Fruit fly (Drosophila melanogaster): ENCODE data around the gene eIF2Bbeta.

eIF2Bbeta gene

dm6 chrX:2732127-2732526 is 27.8 kb downstream of the eIF2Bbeta start, which contains the start of the genes ttm50 and CG2712 (continued):
- no peak for TF ChIP-seq Asciz (GFP tag; optimal IDR thresholded peaks at IDR 0.05)
- no peak for TF ChIP-seq CG11696 (GFP tag; IDR thresholded peaks at IDR 0.05)
- no peak for TF ChIP-seq p53 (GFP tag; optimal IDR thresholded peaks at IDR 0.05)
- TF ChIP-seq CG13775 (GFP tag; optimal IDR thresholded peaks at IDR 0.05) = peak; percentile 73
- no peak for TF ChIP-seq mam (GFP tag; optimal IDR thresholded peaks at IDR 0.05)
- TF ChIP-seq CG9876 (GFP tag; optimal IDR thresholded peaks at IDR 0.05) = no peak
- TF ChIP-seq bcd (GFP tag; optimal IDR thresholded peaks at IDR 0.05) = no peak
- no peak for TF ChIP-seq CG42726 (GFP tag; IDR thresholded peaks at IDR 0.05; ENCODE audit: partially characterized antibody)
- TF ChIP-seq danr (GFP tag; IDR thresholded peaks at IDR 0.05) = 0 out of 2 replicates have a peak, but pooled peaks have one; percentile 47
- no peak for TF ChIP-seq CG10959 (GFP tag; IDR thresholded peaks at IDR 0.05)
- peak; percentile 47 for TF ChIP-seq Usf (GFP tag; optimal IDR thresholded peaks at IDR 0.05)
- TF ChIP-seq Lim3 (GFP tag; IDR thresholded peaks at IDR 0.05) = no peak
- TF ChIP-seq Bdp1 (GFP tag; optimal IDR thresholded peaks at IDR 0.05) = no peak
- peak; percentile 15; the same call in 1 of the 2 replicates for TF ChIP-seq HLH3B (GFP tag; IDR thresholded peaks at IDR 0.05)
- TF ChIP-seq CG4328 (GFP tag; optimal IDR thresholded peaks at IDR 0.05) = peak; percentile 31
- TF ChIP-seq dan (GFP tag; IDR thresholded peaks at IDR 0.05) = no peak
- 0 out of 2 replicates have a peak, but pooled peaks have one; percentile 11 for TF ChIP-seq Taf1 (GFP tag; IDR thresholded peaks at IDR 0.05)
- no peak for TF ChIP-seq Gsc (GFP tag; IDR thresholded peaks at IDR 0.05)
- TF ChIP-seq BtbVII (GFP tag; optimal IDR thresholded peaks at IDR 0.05) = no peak
- TF ChIP-seq hkb (optimal IDR thresholded peaks at IDR 0.05) = no peak
- TF ChIP-seq hkb (GFP tag; IDR thresholded peaks at IDR 0.05) = no peak
- peak; percentile 76 for TF ChIP-seq YL-1 (GFP tag; optimal IDR thresholded peaks at IDR 0.05)
- peak; percentile 73 for TF ChIP-seq CG30403 (GFP tag; optimal IDR thresholded peaks at IDR 0.05)
- peak; percentile 60 for TF ChIP-seq al (GFP tag; IDR thresholded peaks at IDR 0.05)
- TF ChIP-seq chn (GFP tag; optimal IDR thresholded peaks at IDR 0.05) = peak; percentile 25
- TF ChIP-seq eyg (GFP tag; optimal IDR thresholded peaks at IDR 0.05) = no peak
- no peak for TF ChIP-seq Ravus (GFP tag; IDR thresholded peaks at IDR 0.05)
- TF ChIP-seq HHEX (GFP tag; optimal IDR thresholded peaks at IDR 0.05) = peak; percentile 22
- no peak for TF ChIP-seq slou (GFP tag; optimal IDR thresholded peaks at IDR 0.05)
- TF ChIP-seq HLH54F (GFP tag; optimal IDR thresholded peaks at IDR 0.05) = peak; percentile 37
- no peak for TF ChIP-seq zen2 (GFP tag; IDR thresholded peaks at IDR 0.05; ENCODE audit: partially characterized antibody)
- TF ChIP-seq sr (GFP tag; IDR thresholded peaks at IDR 0.05) = no peak
- TF ChIP-seq CG8765 (GFP tag; IDR thresholded peaks at IDR 0.05) = no peak
- no peak for TF ChIP-seq CG32772 (GFP tag; IDR thresholded peaks at IDR 0.05)
- TF ChIP-seq Stat92E (GFP tag; optimal IDR thresholded peaks at IDR 0.05) = no peak
- TF ChIP-seq pan (optimal IDR thresholded peaks at IDR 0.05) = no peak
- TF ChIP-seq pan (GFP tag; optimal IDR thresholded peaks at IDR 0.05 in 1 of 2, IDR thresholded peaks at IDR 0.05 in 1 of 2) = peak in 1 of 2 experiments; percentile 35
- TF ChIP-seq Oaz (GFP tag; IDR thresholded peaks at IDR 0.05) = peak; percentile 51; the same call in 1 of the 2 replicates
- TF ChIP-seq CG33557 (GFP tag; optimal IDR thresholded peaks at IDR 0.05) = peak; percentile 48
- TF ChIP-seq Trl (optimal IDR thresholded peaks at IDR 0.05) = no peak
- TF ChIP-seq Trl (GFP tag; optimal IDR thresholded peaks at IDR 0.05) = no peak
- TF ChIP-seq D19A (tag; optimal IDR thresholded peaks at IDR 0.05) = no peak
- TF ChIP-seq CG14860 (GFP tag; IDR thresholded peaks at IDR 0.05; ENCODE audit: partially characterized antibody) = no peak
- TF ChIP-seq CG32532 (GFP tag; IDR thresholded peaks at IDR 0.05) = peak; percentile 54; the same call in 1 of the 2 replicates
- no peak for TF ChIP-seq Jarid2 (GFP tag; optimal IDR thresholded peaks at IDR 0.05)
- TF ChIP-seq bigmax (GFP tag; optimal IDR thresholded peaks at IDR 0.05) = no peak
- no peak for TF ChIP-seq CG15269 (tag; optimal IDR thresholded peaks at IDR 0.05)
- TF ChIP-seq CG8290 (GFP tag; optimal IDR thresholded peaks at IDR 0.05) = no peak
- TF ChIP-seq CG8290 (tag; optimal IDR thresholded peaks at IDR 0.05) = peak in 1 of 2 experiments; percentile 32
- peak; percentile 0 for TF ChIP-seq bab2 (GFP tag; optimal IDR thresholded peaks at IDR 0.05)
- no peak for TF ChIP-seq hb (GFP tag; IDR thresholded peaks at IDR 0.05; ENCODE audit: partially characterized antibody)
- TF ChIP-seq vnd (GFP tag; IDR thresholded peaks at IDR 0.05; ENCODE audit: partially characterized antibody) = no peak
- no peak for TF ChIP-seq Side (GFP tag; optimal IDR thresholded peaks at IDR 0.05)
